Fruit fly (Drosophila melanogaster) whole organism, prepupa: ENCODE measurements around the gene bdwf.
A peak's percentile ranks its signal among the peaks of the same experiment; 100 is the strongest.

Experiments used
- CG31627 ChIP-seq: fragments of 200-800 bp; sonication (Bioruptor generic); optimal IDR thresholded peaks from 3 replicates; lab custom pipeline; 2016; ENCODE audit warnings: missing biosample characterization, missing genetic modification characterization
- CG8119 ChIP-seq: fragments of 200-800 bp; sonication (Bioruptor generic); IDR thresholded peaks from 3 replicates; pipeline ENCODE4 v1.3.6; 2022; ENCODE audit warnings: missing biosample characterization, missing genetic modification characterization
- OdsH ChIP-seq: fragments of 200-800 bp; sonication (Bioruptor generic); optimal IDR thresholded peaks from 3 replicates; lab custom pipeline; 2016; ENCODE audit warnings: missing biosample characterization, missing genetic modification characterization
- Smox ChIP-seq: fragments of 200-800 bp; sonication (Bioruptor generic); optimal IDR thresholded peaks from 3 replicates; lab custom pipeline; 2016; ENCODE audit warnings: missing biosample characterization, missing genetic modification characterization
- Sox102F ChIP-seq: fragments of 200-800 bp; sonication (Bioruptor generic); optimal IDR thresholded peaks from 2 replicates; lab custom pipeline; 2016; ENCODE audit warnings: missing biosample characterization, mild to moderate bottlenecking, missing genetic modification characterization
- acj6 ChIP-seq: fragments of 200-800 bp; sonication (Bioruptor generic); optimal IDR thresholded peaks from 3 replicates; lab custom pipeline; 2016; ENCODE audit warnings: missing biosample characterization, missing genetic modification characterization
- fd85E ChIP-seq: fragments of 200-800 bp; sonication (Bioruptor generic); optimal IDR thresholded peaks from 3 replicates; lab custom pipeline; 2016; ENCODE audit warnings: missing biosample characterization, missing genetic modification characterization
- net ChIP-seq: fragments of 200-800 bp; sonication (Bioruptor generic); optimal IDR thresholded peaks from 3 replicates; lab custom pipeline; 2016; ENCODE audit warnings: missing biosample characterization, missing genetic modification characterization
- salr ChIP-seq, 2 experiments: fragments of 200-800 bp; sonication (Bioruptor generic); optimal IDR thresholded peaks; 3 replicates each; lab custom pipeline; 2016 to 2018; ENCODE audit warnings: missing biosample characterization in 2 of 2, missing genetic modification characterization in 2 of 2, mild to moderate bottlenecking in 1 of 2

DNA sequence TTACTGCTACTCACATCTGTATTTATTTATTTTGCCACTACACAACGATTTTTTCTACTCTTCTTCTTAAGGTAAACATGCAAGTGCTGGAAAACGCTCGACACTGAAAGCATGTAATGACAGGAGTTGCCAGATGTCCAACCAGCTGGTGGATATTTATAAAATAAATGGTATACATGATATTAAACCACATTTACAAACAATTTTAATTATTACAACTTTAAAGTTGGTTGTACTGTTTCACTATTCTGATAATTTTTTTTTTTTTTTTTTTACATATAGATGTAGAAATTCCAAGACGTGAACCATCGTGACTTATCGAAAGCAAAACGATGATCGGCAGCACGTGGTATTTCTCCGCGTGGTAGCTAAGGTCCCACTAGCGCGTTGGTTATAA, 36.9 kb upstream of the bdwf start, which contains the start of the genes Keap1 and kuk:
- no peak for TF ChIP-seq salr (GFP tag; optimal IDR thresholded peaks at IDR 0.05; lab: Kevin White, UChicago)
- TF ChIP-seq acj6: peak; percentile 57
- TF ChIP-seq CG31627: peak; percentile 65
- TF ChIP-seq fd85E: no peak
- no peak for TF ChIP-seq CG8119 (GFP tag; lab: Robert Waterston, UW)
- peak; percentile 36 for TF ChIP-seq Sox102F
- no peak for TF ChIP-seq net (GFP tag; lab: Kevin White, UChicago)
- TF ChIP-seq OdsH (GFP tag; lab: Kevin White, UChicago): peak; percentile 65
- peak; percentile 66 for TF ChIP-seq Smox (GFP tag; lab: Kevin White, UChicago)
